Fruit fly (Drosophila melanogaster) whole organism, embryonic: ENCODE results near the gene mib1.

Experiments
- B-H1 ChIP-seq: fragments of 200-800 bp; sonication (Bioruptor generic); IDR thresholded peaks from 3 replicates; pipeline ENCODE4 v1.3.6; 2022; ENCODE audit warnings: missing biosample characterization, missing genetic modification characterization
- CG11560 ChIP-seq: fragments of 200-800 bp; sonication (Bioruptor generic); IDR thresholded peaks from 3 replicates; pipeline ENCODE4 v1.3.6; 2022; ENCODE audit warnings: missing biosample characterization, missing genetic modification characterization
- CG12104 ChIP-seq: fragments of 200-800 bp; sonication (Bioruptor generic); optimal IDR thresholded peaks from 3 replicates; lab custom pipeline; 2016; ENCODE audit warnings: missing biosample characterization, missing genetic modification characterization
- CTCF ChIP-seq: fragments of 200-800 bp; sonication (Bioruptor generic); optimal IDR thresholded peaks from 2 replicates; lab custom pipeline; 2017; ENCODE audit warnings: missing biosample characterization, mild to moderate bottlenecking, missing genetic modification characterization, moderate library complexity
- Dek ChIP-seq: fragments of 200-800 bp; sonication (Bioruptor generic); optimal IDR thresholded peaks from 3 replicates; lab custom pipeline; 2019; ENCODE audit warnings: missing biosample characterization, mild to moderate bottlenecking, missing genetic modification characterization, moderate library complexity
- Hr39 ChIP-seq: fragments of >200 bp; optimal IDR thresholded peaks from 2 replicates; lab custom pipeline; 2017
- peb ChIP-seq: fragments of 200-800 bp; sonication (Bioruptor generic); IDR thresholded peaks from 2 replicates; pipeline ENCODE4 v1.3.6; 2022; ENCODE audit warnings: missing biosample characterization, missing genetic modification characterization
- pita ChIP-seq: fragments of 200-800 bp; sonication (Bioruptor generic); optimal IDR thresholded peaks from 2 replicates; lab custom pipeline; 2017; ENCODE audit warnings: missing biosample characterization, mild to moderate bottlenecking, missing genetic modification characterization

- peak; percentile 23 for TF ChIP-seq Dek (tag; lab: Kevin White, UChicago)
- no peak for TF ChIP-seq Hr39 (lab: Kevin White, UChicago)
- TF ChIP-seq peb (GFP tag; lab: Robert Waterston, UW) = peak; percentile 32; the same call in 1 of the 2 replicates
- no peak for TF ChIP-seq pita (GFP tag; lab: Kevin White, UChicago)
- no peak for TF ChIP-seq B-H1 (GFP tag; lab: Robert Waterston, UW)
- no peak for TF ChIP-seq CG12104 (GFP tag; lab: Kevin White, UChicago)
- TF ChIP-seq CG11560 (tag; lab: Robert Waterston, UW) = peak; percentile 17; the same call in 1 of the 3 replicates
- TF ChIP-seq CTCF (GFP tag; lab: Kevin White, UChicago) = no peak
Observed at dm6 chr3L:16004401-16005237, 7.0 kb downstream of the mib1 start, which contains the start of the genes hzg and mRpS31.
